Fruit fly (Drosophila melanogaster): ENCODE measurements around the gene CG13082.
A peak's percentile ranks its signal among the peaks of the same experiment; 100 is the strongest.

CG13082 gene

DNA sequence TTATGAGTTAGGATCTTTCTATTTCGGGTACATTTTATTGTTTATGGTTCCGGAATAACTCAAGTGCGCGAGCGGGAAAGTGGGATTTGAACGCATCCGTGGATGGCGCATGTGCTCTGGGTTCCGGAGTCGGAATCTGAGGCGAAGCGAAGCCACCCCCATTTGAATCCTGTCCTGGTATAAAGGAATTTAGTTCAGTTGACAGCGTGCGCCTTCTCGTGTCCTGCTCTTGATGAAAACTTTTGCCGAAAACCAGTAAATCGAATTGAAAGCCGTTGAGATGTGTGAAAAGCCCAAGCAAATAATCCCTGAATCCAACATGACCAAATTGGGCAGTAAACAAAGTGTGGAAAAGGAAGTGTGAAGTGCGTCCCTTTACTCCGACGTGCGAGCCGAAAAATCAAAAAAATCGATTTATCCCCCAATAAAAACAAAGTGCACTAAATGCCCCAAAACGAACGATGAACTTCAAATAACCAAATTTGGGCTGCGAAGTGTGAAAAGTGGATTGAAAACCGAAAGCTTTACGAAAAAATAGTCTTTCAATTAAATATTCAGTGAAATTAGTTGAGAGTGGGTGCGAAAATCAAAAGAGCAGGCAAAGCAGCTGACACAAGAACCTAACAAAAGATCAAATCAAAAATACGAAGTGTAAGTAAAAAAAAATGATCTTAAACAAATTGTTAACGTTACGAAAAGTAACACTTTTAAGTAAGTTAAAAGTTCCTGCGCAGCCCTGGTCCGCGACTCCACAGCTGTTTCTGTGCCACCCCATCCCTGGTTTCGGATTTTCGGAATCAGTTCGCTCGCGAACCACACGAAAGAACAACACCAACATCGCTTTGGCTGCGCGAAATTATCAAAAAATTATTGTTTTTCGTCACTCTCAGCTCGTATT, 48.5 kb downstream of the CG13082 start, which contains the start of gene Lar (continued):
- TF ChIP-seq zen2 (GFP tag; IDR thresholded peaks at IDR 0.05; ENCODE audit: partially characterized antibody) (no peak), CG3995 (GFP tag; optimal IDR thresholded peaks at IDR 0.05) (peak; percentile 96), gfzf (GFP tag; optimal IDR thresholded peaks at IDR 0.05) (peak; percentile 24), CG1233 (GFP tag; optimal IDR thresholded peaks at IDR 0.05) (peak; percentile 28), ci (GFP tag; IDR thresholded peaks at IDR 0.05) (peak; percentile 78), MTF-1 (GFP tag; optimal IDR thresholded peaks at IDR 0.05; ENCODE audit: borderline replicate concordance) (no peak), otp (GFP tag; IDR thresholded peaks at IDR 0.05) (no peak), tio (GFP tag; optimal IDR thresholded peaks at IDR 0.05) (no peak), Sox102F (GFP tag; optimal IDR thresholded peaks at IDR 0.05) (peak; percentile 58), CG10462 (GFP tag; optimal IDR thresholded peaks at IDR 0.05) (no peak), tin (GFP tag; optimal IDR thresholded peaks at IDR 0.05) (peak; percentile 39), ase (GFP tag; IDR thresholded peaks at IDR 0.05) (no peak), CG2678 (tag; optimal IDR thresholded peaks at IDR 0.05) (peak; percentile 60), CG8089 (GFP tag; optimal IDR thresholded peaks at IDR 0.05) (peak; percentile 27), emc (GFP tag; optimal IDR thresholded peaks at IDR 0.05) (no peak), CrebB (tag; optimal IDR thresholded peaks at IDR 0.05) (no peak), CG10565 (GFP tag; optimal IDR thresholded peaks at IDR 0.05) (no peak), ham (GFP tag; IDR thresholded peaks at IDR 0.05) (no peak), CG13624 (GFP tag; optimal IDR thresholded peaks at IDR 0.05) (peak; percentile 67), CG2199 (GFP tag; IDR thresholded peaks at IDR 0.05) (no peak), NfI (GFP tag; optimal IDR thresholded peaks at IDR 0.05) (peak; percentile 31), H2.0 (GFP tag; IDR thresholded peaks at IDR 0.05) (peak; percentile 53; the same call in 1 of the 2 replicates), CG7987 (GFP tag; optimal IDR thresholded peaks at IDR 0.05) (peak; percentile 39), exex (tag; optimal IDR thresholded peaks at IDR 0.05) (no peak), Ptx1 (GFP tag; IDR thresholded peaks at IDR 0.05) (peak; percentile 38; the same call in 1 of the 2 replicates), CG42726 (GFP tag; IDR thresholded peaks at IDR 0.05; ENCODE audit: partially characterized antibody) (no peak), CG5180 (GFP tag; optimal IDR thresholded peaks at IDR 0.05) (no peak), Blimp-1 (GFP tag; optimal IDR thresholded peaks at IDR 0.05) (peak; percentile 37), CG9215 (GFP tag; IDR thresholded peaks at IDR 0.05) (peak; percentile 55), CG13424 (tag; optimal IDR thresholded peaks at IDR 0.05) (peak; percentile 66), Antp (GFP tag; optimal IDR thresholded peaks at IDR 0.05) (peak; percentile 74), CG12219 (GFP tag; optimal IDR thresholded peaks at IDR 0.05) (peak; percentile 46), Jarid2 (GFP tag; optimal IDR thresholded peaks at IDR 0.05) (no peak), CG6683 (GFP tag; optimal IDR thresholded peaks at IDR 0.05) (no peak), CG16815 (GFP tag; optimal IDR thresholded peaks at IDR 0.05) (no peak), CG12942 (GFP tag; optimal IDR thresholded peaks at IDR 0.05) (peak; percentile 5), aop (GFP tag; IDR thresholded peaks at IDR 0.05) (no peak), CG15073 (GFP tag; optimal IDR thresholded peaks at IDR 0.05) (no peak), Adf1 (GFP tag; IDR thresholded peaks at IDR 0.05) (no peak), nmo (GFP tag; optimal IDR thresholded peaks at IDR 0.05) (peak; percentile 70), CG8359 (GFP tag; optimal IDR thresholded peaks at IDR 0.05; ENCODE audit: borderline replicate concordance) (peak; percentile 23), jing (GFP tag; optimal IDR thresholded peaks at IDR 0.05) (no peak), CG33213 (GFP tag; optimal IDR thresholded peaks at IDR 0.05) (peak; percentile 75), pb (GFP tag; optimal IDR thresholded peaks at IDR 0.05) (peak; percentile 23), CG2889 (GFP tag; IDR thresholded peaks at IDR 0.05) (no peak), Asciz (GFP tag; optimal IDR thresholded peaks at IDR 0.05) (no peak), CHES-1-like (GFP tag; optimal IDR thresholded peaks at IDR 0.05) (peak; percentile 53), CG10654 (GFP tag; optimal IDR thresholded peaks at IDR 0.05) (peak; percentile 10)
